Fruit fly (Drosophila melanogaster) whole organism, embryonic: Measurements from ENCODE around the gene morgue.

Source experiments
- Adf1 ChIP-seq: fragments of 200-800 bp; sonication (Bioruptor generic); IDR thresholded peaks from 2 replicates; pipeline ENCODE4 v1.3.6; 2022; ENCODE audit warnings: missing biosample characterization, missing genetic modification characterization
- Atf-2 ChIP-seq: fragments of 200-800 bp; sonication (Bioruptor generic); optimal IDR thresholded peaks from 2 replicates; lab custom pipeline; 2016; ENCODE audit warnings: missing biosample characterization, missing genetic modification characterization
- CG10267 ChIP-seq: fragments of 200-800 bp; sonication (Bioruptor generic); optimal IDR thresholded peaks from 2 replicates; lab custom pipeline; 2018; ENCODE audit warnings: missing biosample characterization, mild to moderate bottlenecking, missing genetic modification characterization, moderate library complexity
- CG11247 ChIP-seq: fragments of 200-800 bp; sonication (Bioruptor generic); IDR thresholded peaks from 2 replicates; pipeline ENCODE4 v1.3.6; 2022; ENCODE audit warnings: missing biosample characterization, missing genetic modification characterization
- CG12236 ChIP-seq: fragments of 200-800 bp; sonication (Bioruptor generic); optimal IDR thresholded peaks from 2 replicates; lab custom pipeline; 2016; ENCODE audit warnings: missing biosample characterization, missing genetic modification characterization
- CG1233 ChIP-seq: fragments of 200-800 bp; sonication (Bioruptor generic); optimal IDR thresholded peaks from 4 replicates; lab custom pipeline; 2018; ENCODE audit warnings: missing biosample characterization, mild to moderate bottlenecking, missing genetic modification characterization
- CG12942 ChIP-seq: fragments of 200-800 bp; sonication (Bioruptor generic); optimal IDR thresholded peaks from 3 replicates; lab custom pipeline; 2016; ENCODE audit warnings: missing biosample characterization, missing genetic modification characterization
- CG13287 ChIP-seq: fragments of 200-800 bp; sonication (Bioruptor generic); IDR thresholded peaks from 2 replicates; pipeline ENCODE4 v1.3.6; 2022; ENCODE audit warnings: missing biosample characterization, missing genetic modification characterization; ENCODE audit not compliant: partially characterized antibody
- CG13424 ChIP-seq: fragments of 200-800 bp; sonication (Bioruptor generic); optimal IDR thresholded peaks from 2 replicates; lab custom pipeline; 2019; ENCODE audit warnings: missing biosample characterization, mild to moderate bottlenecking, missing genetic modification characterization, moderate library complexity
- CG2678 ChIP-seq: fragments of 200-800 bp; sonication (Bioruptor generic); optimal IDR thresholded peaks from 3 replicates; lab custom pipeline; 2019; ENCODE audit warnings: missing biosample characterization, mild to moderate bottlenecking, missing genetic modification characterization, moderate library complexity
- CG30020 ChIP-seq: fragments of 200-800 bp; optimal IDR thresholded peaks from 2 replicates; lab custom pipeline; 2019; ENCODE audit warnings: missing biosample characterization, mild to moderate bottlenecking, missing genetic modification characterization, moderate library complexity
- CG5180 ChIP-seq: fragments of 200-800 bp; sonication (Bioruptor generic); optimal IDR thresholded peaks from 3 replicates; lab custom pipeline; 2017; ENCODE audit warnings: missing biosample characterization, missing genetic modification characterization, mild to moderate bottlenecking, moderate library complexity, missing genetic modification reagents
- CG6791 ChIP-seq: fragments of 200-800 bp; sonication (Bioruptor generic); IDR thresholded peaks from 3 replicates; pipeline ENCODE4 v1.3.6; 2022; ENCODE audit warnings: missing biosample characterization, missing genetic modification characterization; ENCODE audit not compliant: partially characterized antibody
- CG6813 ChIP-seq: fragments of 200-800 bp; sonication (Bioruptor generic); optimal IDR thresholded peaks from 2 replicates; lab custom pipeline; 2017; ENCODE audit warnings: missing biosample characterization, missing genetic modification characterization, mild to moderate bottlenecking, moderate library complexity, missing genetic modification reagents
- CG7556 ChIP-seq: fragments of 200-800 bp; sonication (Bioruptor generic); optimal IDR thresholded peaks from 2 replicates; lab custom pipeline; 2017; ENCODE audit warnings: missing biosample characterization, mild to moderate bottlenecking, missing genetic modification characterization
- CG8388 ChIP-seq: fragments of 200-800 bp; sonication (Bioruptor generic); optimal IDR thresholded peaks from 2 replicates; lab custom pipeline; 2019; ENCODE audit warnings: missing biosample characterization, mild to moderate bottlenecking, missing genetic modification characterization, moderate library complexity
- CG8924 ChIP-seq: fragments of 200-800 bp; optimal IDR thresholded peaks from 3 replicates; lab custom pipeline; 2019; ENCODE audit warnings: missing biosample characterization, mild to moderate bottlenecking, missing genetic modification characterization, moderate library complexity
- CG9215 ChIP-seq: fragments of 200-800 bp; sonication (Bioruptor generic); IDR thresholded peaks from 2 replicates; pipeline ENCODE4 v1.3.6; 2022; ENCODE audit warnings: missing biosample characterization, missing genetic modification characterization
- CG9797 ChIP-seq: fragments of 200-800 bp; sonication (Bioruptor generic); optimal IDR thresholded peaks from 3 replicates; lab custom pipeline; 2018; ENCODE audit warnings: missing biosample characterization, mild to moderate bottlenecking, missing genetic modification characterization
- Dad ChIP-seq: fragments of 200-800 bp; sonication (Bioruptor generic); optimal IDR thresholded peaks from 3 replicates; lab custom pipeline; 2016; ENCODE audit warnings: missing biosample characterization, missing genetic modification characterization
- Doc3 ChIP-seq: fragments of 200-800 bp; sonication (Bioruptor generic); IDR thresholded peaks from 3 replicates; pipeline ENCODE4 v1.3.6; 2022; ENCODE audit warnings: missing biosample characterization, missing genetic modification characterization; ENCODE audit not compliant: partially characterized antibody
- Fer3 ChIP-seq: fragments of 200-800 bp; sonication (Bioruptor generic); optimal IDR thresholded peaks from 2 replicates; lab custom pipeline; 2018; ENCODE audit warnings: missing biosample characterization, mild to moderate bottlenecking, missing genetic modification characterization, moderate library complexity
- Gug ChIP-seq: fragments of 200-800 bp; sonication (Bioruptor generic); IDR thresholded peaks from 4 replicates; pipeline ENCODE4 v1.3.6; 2022; ENCODE audit warnings: missing biosample characterization, missing genetic modification characterization
- HLH3B ChIP-seq: fragments of 200-800 bp; sonication (Bioruptor generic); IDR thresholded peaks from 2 replicates; pipeline ENCODE4 v1.3.6; 2022; ENCODE audit warnings: missing biosample characterization, missing genetic modification characterization
- Hmr ChIP-seq: fragments of 200-800 bp; sonication (Bioruptor generic); optimal IDR thresholded peaks from 3 replicates; lab custom pipeline; 2017; ENCODE audit warnings: mild to moderate bottlenecking, missing biosample characterization, missing genetic modification reagents, missing genetic modification characterization
- Hmx ChIP-seq: fragments of 200-800 bp; sonication (Bioruptor generic); optimal IDR thresholded peaks from 2 replicates; lab custom pipeline; 2016; ENCODE audit warnings: missing biosample characterization, missing genetic modification characterization
- MESR4 ChIP-seq: fragments of 200-800 bp; sonication (Bioruptor generic); optimal IDR thresholded peaks from 2 replicates; lab custom pipeline; 2018; ENCODE audit warnings: missing biosample characterization, mild to moderate bottlenecking, missing genetic modification characterization, moderate library complexity
- Meics ChIP-seq: fragments of 200-800 bp; sonication (Bioruptor generic); optimal IDR thresholded peaks from 2 replicates; lab custom pipeline; 2017; ENCODE audit warnings: missing biosample characterization, mild to moderate bottlenecking, missing genetic modification characterization
- Neu2 ChIP-seq: fragments of 200-800 bp; sonication (Bioruptor generic); optimal IDR thresholded peaks from 3 replicates; lab custom pipeline; 2016; ENCODE audit warnings: missing biosample characterization, missing genetic modification characterization, borderline replicate concordance
- Nf-YA ChIP-seq: fragments of 200-800 bp; sonication (Bioruptor generic); IDR thresholded peaks from 2 replicates; pipeline ENCODE4 v1.3.6; 2022; ENCODE audit warnings: missing biosample characterization, missing genetic modification characterization
- Nf-YB ChIP-seq: fragments of 200-800 bp; sonication (Bioruptor generic); optimal IDR thresholded peaks from 3 replicates; lab custom pipeline; 2019; ENCODE audit warnings: missing biosample characterization, mild to moderate bottlenecking, missing genetic modification characterization, moderate library complexity
- Nf-YC ChIP-seq: fragments of 200-800 bp; optimal IDR thresholded peaks from 3 replicates; lab custom pipeline; 2019; ENCODE audit warnings: missing biosample characterization, mild to moderate bottlenecking, missing genetic modification characterization, moderate library complexity
- Optix ChIP-seq: fragments of 200-800 bp; sonication (Bioruptor generic); IDR thresholded peaks from 3 replicates; pipeline ENCODE4 v1.3.6; 2022; ENCODE audit warnings: missing biosample characterization, missing genetic modification characterization
- Pdp1 ChIP-seq, 2 experiments: fragments of 200-800 bp; sonication (Bioruptor generic); optimal IDR thresholded peaks; 3 replicates each; lab custom pipeline; 2016; ENCODE audit warnings: missing biosample characterization in 2 of 2, missing genetic modification characterization in 2 of 2, mild to moderate bottlenecking in 1 of 2, moderate library complexity in 1 of 2
- Rfx ChIP-seq: fragments of 200-800 bp; sonication (Bioruptor generic); IDR thresholded peaks from 2 replicates; pipeline ENCODE4 v1.3.6; 2022; ENCODE audit warnings: missing biosample characterization, missing genetic modification characterization
- Sry-δ ChIP-seq: fragments of 200-800 bp; sonication (Bioruptor generic); optimal IDR thresholded peaks from 2 replicates; lab custom pipeline; 2016; ENCODE audit warnings: missing biosample characterization, missing genetic modification characterization
- ac ChIP-seq: fragments of 200-800 bp; sonication (Bioruptor generic); optimal IDR thresholded peaks from 3 replicates; lab custom pipeline; 2017; ENCODE audit warnings: missing biosample characterization, mild to moderate bottlenecking, missing genetic modification characterization
- crol ChIP-seq: fragments of 200-800 bp; sonication (Bioruptor generic); IDR thresholded peaks from 2 replicates; pipeline ENCODE4 v1.3.6; 2022; ENCODE audit warnings: missing biosample characterization, missing genetic modification characterization
- crp ChIP-seq, 2 experiments: fragments of 200-800 bp; sonication (Bioruptor generic); optimal IDR thresholded peaks; 2 replicates in 1 of 2; 3 replicates in 1 of 2; lab custom pipeline; 2017; ENCODE audit warnings: missing biosample characterization in 2 of 2, missing genetic modification characterization in 2 of 2, mild to moderate bottlenecking in 1 of 2, moderate library complexity in 1 of 2
- fru ChIP-seq: fragments of >200 bp; optimal IDR thresholded peaks from 2 replicates; lab custom pipeline; 2017
- gce ChIP-seq: fragments of 200-800 bp; sonication (Bioruptor generic); IDR thresholded peaks from 3 replicates; pipeline ENCODE4 v1.3.6; 2022; ENCODE audit warnings: missing biosample characterization, missing genetic modification characterization
- gsb ChIP-seq: fragments of 200-800 bp; sonication (Bioruptor generic); IDR thresholded peaks from 2 replicates; pipeline ENCODE4 v1.3.6; 2022; ENCODE audit warnings: missing biosample characterization, missing genetic modification characterization
- onecut ChIP-seq: fragments of 200-800 bp; sonication (Bioruptor generic); IDR thresholded peaks from 2 replicates; pipeline ENCODE4 v1.3.6; 2022; ENCODE audit warnings: missing biosample characterization, missing genetic modification characterization
- pan ChIP-seq, 4 experiments: fragments of >200 bp in 3 of 4; fragments of 200-800 bp in 1 of 4; sonication (Bioruptor generic) in 1 of 4; optimal IDR thresholded peaks in 3 of 4; IDR thresholded peaks in 1 of 4; 2 replicates each; pipeline versions ENCODE4 v1.3.6 to Lab custom; 2017 to 2022; ENCODE audit warnings: missing biosample characterization in 2 of 4, missing genetic modification characterization in 2 of 4, mixed read lengths in 1 of 4
- ro ChIP-seq: fragments of 200-800 bp; sonication (Bioruptor generic); IDR thresholded peaks from 2 replicates; pipeline ENCODE4 v1.3.6; 2022; ENCODE audit warnings: missing biosample characterization, missing genetic modification characterization
- run ChIP-seq: fragments of 200-800 bp; sonication (Bioruptor generic); optimal IDR thresholded peaks from 3 replicates; lab custom pipeline; 2018; ENCODE audit warnings: missing biosample characterization, mild to moderate bottlenecking, missing genetic modification characterization
- sens ChIP-seq: fragments of 200-800 bp; sonication (Bioruptor generic); peaks from one replicate; lab custom pipeline; 2016; ENCODE audit warnings: missing biosample characterization, missing genetic modification characterization
- slp2 ChIP-seq: fragments of 200-800 bp; sonication (Bioruptor generic); optimal IDR thresholded peaks from 2 replicates; lab custom pipeline; 2016; ENCODE audit warnings: missing biosample characterization, missing genetic modification characterization
- sqz ChIP-seq: fragments of 200-800 bp; sonication (Bioruptor generic); optimal IDR thresholded peaks from 3 replicates; lab custom pipeline; 2018; ENCODE audit warnings: missing biosample characterization, mild to moderate bottlenecking, missing genetic modification characterization
- wdn ChIP-seq: fragments of 200-800 bp; sonication (Bioruptor generic); IDR thresholded peaks from 2 replicates; pipeline ENCODE4 v1.3.6; 2022; ENCODE audit warnings: missing biosample characterization, missing genetic modification characterization

The morgue gene

DNA sequence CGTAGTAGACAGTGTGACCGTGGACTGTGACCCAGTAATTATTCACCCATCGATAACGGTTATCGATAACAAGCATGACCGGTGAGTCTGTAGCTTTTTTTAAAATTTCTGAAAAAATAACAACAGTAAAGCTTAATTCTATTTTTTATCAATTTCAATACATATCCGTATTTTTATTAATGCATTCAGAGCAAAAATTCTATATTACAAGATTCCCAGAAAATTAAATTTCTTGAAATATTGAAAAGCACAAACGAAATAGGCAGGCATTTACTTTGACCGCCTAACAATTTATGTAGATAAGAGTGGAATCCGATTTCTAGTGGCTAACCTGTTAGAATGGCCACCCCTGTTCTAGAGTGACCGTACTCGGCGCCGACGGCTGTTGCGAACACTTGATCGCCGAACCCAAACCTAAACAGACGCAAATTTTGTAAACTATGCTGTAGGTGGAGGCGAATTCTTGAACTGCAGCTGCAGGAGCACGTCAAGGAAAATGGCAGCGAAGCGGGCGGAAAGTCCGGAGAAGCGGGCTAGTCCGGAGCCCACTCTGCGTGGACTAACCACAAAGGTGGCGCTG, 50.5 kb downstream of the morgue start, which contains the start of gene CG3652 (continued):
- TF ChIP-seq CG9797 (GFP tag; lab: Kevin White, UChicago) = peak; percentile 78
- TF ChIP-seq sens (GFP tag; lab: Kevin White, UChicago) = peak; percentile 87
- TF ChIP-seq CG6791 (GFP tag; lab: Robert Waterston, UW) = peak; percentile 46; the same call in 1 of the 3 replicates
- peak; percentile 47 for TF ChIP-seq slp2 (GFP tag; lab: Kevin White, UChicago)
- TF ChIP-seq Fer3 (tag; lab: Kevin White, UChicago) = no peak
- peak; percentile 19 for TF ChIP-seq CG8924 (tag; lab: Kevin White, UChicago)
- no peak for TF ChIP-seq CG11247 (GFP tag; lab: Robert Waterston, UW)
- TF ChIP-seq CG12236 (GFP tag; lab: Kevin White, UChicago) = no peak
- TF ChIP-seq CG10267 (tag; lab: Kevin White, UChicago) = peak; percentile 62
- TF ChIP-seq CG8388 (GFP tag; lab: Kevin White, UChicago) = no peak
- no peak for TF ChIP-seq crol (GFP tag; lab: Robert Waterston, UW)
- TF ChIP-seq Meics (GFP tag; lab: Kevin White, UChicago) = peak; percentile 5
- no peak for TF ChIP-seq sqz (GFP tag; lab: Kevin White, UChicago)
- TF ChIP-seq Sry-δ = peak; percentile 75
- no peak for TF ChIP-seq fru (lab: Kevin White, UChicago)
- peak; percentile 9 for TF ChIP-seq Dad (GFP tag; lab: Kevin White, UChicago)
- no peak; the same call in 1 of the 2 replicates for TF ChIP-seq Rfx (GFP tag; lab: Robert Waterston, UW)
- TF ChIP-seq Pdp1 (GFP tag; optimal IDR thresholded peaks at IDR 0.05; lab: Kevin White, UChicago) = peak in 1 of 2 experiments; percentile 25
- peak; percentile 58 for TF ChIP-seq CG13287 (GFP tag; lab: Robert Waterston, UW)
- TF ChIP-seq MESR4 (GFP tag; lab: Kevin White, UChicago) = peak; percentile 54
- peak in 1 of 2 experiments; percentile 50 for TF ChIP-seq crp (GFP tag; optimal IDR thresholded peaks at IDR 0.05; lab: Kevin White, UChicago)
- no peak for TF ChIP-seq pan (optimal IDR thresholded peaks at IDR 0.05; lab: Kevin White, UChicago)
- no peak for TF ChIP-seq pan (GFP tag; optimal IDR thresholded peaks at IDR 0.05 in 1 of 2, IDR thresholded peaks at IDR 0.05 in 1 of 2)
- TF ChIP-seq gce (GFP tag; lab: Robert Waterston, UW) = no peak
- TF ChIP-seq gsb = no peak
- TF ChIP-seq run (tag; lab: Kevin White, UChicago) = no peak
- TF ChIP-seq CG30020 = peak; percentile 53
- TF ChIP-seq Optix (GFP tag; lab: Robert Waterston, UW) = no peak
- peak; percentile 12; the same call in 1 of the 4 replicates for TF ChIP-seq Gug
- no peak for TF ChIP-seq ro
- 0 out of 3 replicates have a peak, but pooled peaks have one; percentile 21 for TF ChIP-seq Doc3 (GFP tag; lab: Robert Waterston, UW)
- no peak for TF ChIP-seq Nf-YA
- no peak for TF ChIP-seq onecut (GFP tag; lab: Robert Waterston, UW)
- TF ChIP-seq Hmx (GFP tag; lab: Kevin White, UChicago) = no peak
- TF ChIP-seq CG9215 = no peak
- no peak for TF ChIP-seq CG7556 (GFP tag; lab: Kevin White, UChicago)
- TF ChIP-seq HLH3B (GFP tag; lab: Robert Waterston, UW) = no peak
- TF ChIP-seq CG6813 (GFP tag; lab: Kevin White, UChicago) = no peak
- TF ChIP-seq Adf1 (GFP tag; lab: Robert Waterston, UW) = no peak
- no peak for TF ChIP-seq CG5180 (GFP tag; lab: Kevin White, UChicago)
- TF ChIP-seq Atf-2 (GFP tag; lab: Kevin White, UChicago) = no peak
- no peak for TF ChIP-seq ac (GFP tag; lab: Kevin White, UChicago)
- no peak for TF ChIP-seq Nf-YC (tag; lab: Kevin White, UChicago)
- peak; percentile 28 for TF ChIP-seq CG13424
- TF ChIP-seq Neu2 (GFP tag; lab: Kevin White, UChicago) = no peak
- no peak for TF ChIP-seq Hmr (GFP tag; lab: Kevin White, UChicago)
- no peak for TF ChIP-seq CG12942
- no peak for TF ChIP-seq CG1233
- no peak for TF ChIP-seq wdn
- TF ChIP-seq Nf-YB (GFP tag; lab: Kevin White, UChicago) = no peak
- TF ChIP-seq CG2678 (tag; lab: Kevin White, UChicago) = no peak
